Worm (Caenorhabditis elegans): ENCODE measurements around the gene R13D7.2.

DNA sequence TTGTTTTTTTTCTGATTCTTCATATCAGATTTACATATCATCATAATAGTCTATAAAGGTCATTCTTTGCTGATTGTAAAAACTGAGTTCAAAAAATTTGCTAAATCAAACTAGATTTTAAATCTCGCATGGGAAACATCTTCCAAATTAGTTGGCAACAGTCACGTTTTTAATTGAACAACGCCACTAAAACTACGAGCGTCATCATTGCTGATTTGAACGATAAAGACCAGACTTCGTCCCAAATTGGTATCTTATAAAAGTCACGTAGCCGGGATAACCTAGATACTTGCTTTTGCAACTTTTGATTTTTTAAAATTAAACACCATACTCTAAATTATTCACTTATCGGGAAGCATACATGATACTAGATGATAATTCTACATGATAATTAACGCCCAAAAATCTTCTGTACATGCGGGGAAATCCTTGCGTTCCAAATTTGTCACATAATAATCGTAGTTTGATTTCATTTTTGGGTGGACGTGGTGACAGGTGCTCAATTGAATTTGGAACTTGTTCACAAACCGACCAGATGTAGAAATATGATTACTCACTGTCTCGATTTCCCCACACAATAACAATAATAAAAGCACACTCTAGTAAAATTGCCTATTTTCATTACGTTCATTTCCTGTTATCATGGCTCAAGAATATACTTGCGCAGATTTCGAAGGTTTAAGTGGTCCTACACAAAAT lies 7.5 kb downstream of the R13D7.2 start, which contains the start of gene srw-67:
- TF ChIP-seq him-1 (tag; optimal IDR thresholded peaks at IDR 0.05) (no peak), dao-5 (tag; optimal IDR thresholded peaks at IDR 0.05) (no peak)

All from whole organism, L4/young adult.